Worm (Caenorhabditis elegans) whole organism, young adult: ENCODE data around the gene F28C6.9.

ENCODE experiments used
- C06A6.2 ChIP-seq: fragments of 200-800 bp; sonication (Bioruptor generic); conservative IDR thresholded peaks from 2 replicates; pipeline ENCODE4 v1.3.6; 2022; ENCODE audit warnings: missing genetic modification characterization, missing compliant biosample characterization
- F22D6.2 ChIP-seq: sonication (generic microtip); optimal IDR thresholded peaks from 2 replicates; lab custom pipeline; 2016; ENCODE audit warnings: mild to moderate bottlenecking, missing genetic modification characterization, missing compliant biosample characterization
- F23B12.7 ChIP-seq: sonication (generic microtip); optimal IDR thresholded peaks from 2 replicates; lab custom pipeline; 2017; ENCODE audit warnings: missing genetic modification characterization, mild to moderate bottlenecking, missing compliant biosample characterization, antibody characterized with exemption, moderate library complexity; ENCODE audit not compliant: insufficient read depth
- F37B4.10 ChIP-seq: fragments of 200-800 bp; sonication (Bioruptor generic); IDR thresholded peaks from 2 replicates; pipeline ENCODE4 v1.3.6; 2022; ENCODE audit warnings: missing genetic modification characterization, missing compliant biosample characterization
- F52B5.7 ChIP-seq: sonication (generic microtip); optimal IDR thresholded peaks from 2 replicates; lab custom pipeline; 2016; ENCODE audit warnings: mild to moderate bottlenecking, missing genetic modification characterization, missing compliant biosample characterization
- K11D2.4 ChIP-seq: fragments of 200-800 bp; sonication (Bioruptor generic); IDR thresholded peaks from 2 replicates; pipeline ENCODE4 v1.3.6; 2022; ENCODE audit warnings: missing genetic modification reagents, missing genetic modification characterization, missing compliant biosample characterization
- Y53F4B.3 ChIP-seq: fragments of 200-800 bp; sonication (Bioruptor generic); IDR thresholded peaks from 2 replicates; pipeline ENCODE4 v1.3.6; 2022; ENCODE audit warnings: missing genetic modification reagents, missing genetic modification characterization, missing compliant biosample characterization
- Y67H2A.10 ChIP-seq: fragments of 200-800 bp; sonication (Bioruptor generic); conservative IDR thresholded peaks from 2 replicates; pipeline ENCODE4 v1.3.6; 2022; ENCODE audit warnings: missing genetic modification reagents, missing genetic modification characterization, missing compliant biosample characterization
- akir-1 ChIP-seq: fragments of 200-800 bp; sonication (Bioruptor generic); optimal IDR thresholded peaks from 2 replicates; lab custom pipeline; 2018; ENCODE audit warnings: mild to moderate bottlenecking, missing genetic modification characterization, moderate library complexity, missing compliant biosample characterization
- ama-1 ChIP-seq, 3 experiments: fragments of 150-350 bp in 1 of 3; sonication (generic microtip) in 2 of 3; optimal IDR thresholded peaks; 2 replicates each; lab custom pipeline; 2014 to 2018; ENCODE audit warnings: missing biosample characterization in 2 of 3, missing genetic modification characterization in 2 of 3, missing genetic modification reagents in 2 of 3
- aptf-2 ChIP-seq: fragments of 200-800 bp; sonication (Bioruptor generic); conservative IDR thresholded peaks from 2 replicates; pipeline ENCODE4 v1.3.6; 2022; ENCODE audit warnings: missing genetic modification reagents, missing genetic modification characterization, missing compliant biosample characterization
- atf-7 ChIP-seq: sonication (generic microtip); optimal IDR thresholded peaks from 2 replicates; lab custom pipeline; 2017; ENCODE audit warnings: mild to moderate bottlenecking, missing genetic modification characterization, missing compliant biosample characterization
- attf-6 ChIP-seq: fragments of 200-800 bp; sonication (Bioruptor generic); IDR thresholded peaks from 2 replicates; pipeline ENCODE4 v1.3.6; 2022; ENCODE audit warnings: missing genetic modification reagents, missing genetic modification characterization, missing compliant biosample characterization
- cebp-1 ChIP-seq, 2 experiments: fragments of 200-800 bp in 1 of 2; sonication (Bioruptor generic) in 1 of 2; sonication (generic microtip) in 1 of 2; IDR thresholded peaks in 1 of 2; optimal IDR thresholded peaks in 1 of 2; 2 replicates each; pipeline versions ENCODE4 v1.3.6 to Lab custom; 2017 to 2022; ENCODE audit warnings: missing compliant biosample characterization in 2 of 2, missing genetic modification characterization in 2 of 2, mild to moderate bottlenecking in 1 of 2, missing genetic modification reagents in 1 of 2, moderate library complexity in 1 of 2
- ceh-27 ChIP-seq: fragments of 200-800 bp; sonication (Bioruptor generic); optimal IDR thresholded peaks from 2 replicates; lab custom pipeline; 2018; ENCODE audit warnings: mild to moderate bottlenecking, missing genetic modification characterization, moderate library complexity, missing compliant biosample characterization
- dox-1 ChIP-seq: fragments of 200-800 bp; sonication (Bioruptor generic); IDR thresholded peaks from 2 replicates; pipeline ENCODE4 v1.3.6; 2022; ENCODE audit warnings: missing genetic modification reagents, missing genetic modification characterization, missing compliant biosample characterization
- efl-1 ChIP-seq: fragments of 150-350 bp; optimal IDR thresholded peaks from 2 replicates; lab custom pipeline; 2014; ENCODE audit warnings: missing biosample characterization, missing genetic modification reagents, missing genetic modification characterization
- ekl-4 ChIP-seq: fragments of 200-800 bp; sonication (Bioruptor generic); IDR thresholded peaks from 2 replicates; pipeline ENCODE4 v1.3.6; 2022; ENCODE audit warnings: missing genetic modification reagents, missing genetic modification characterization, missing compliant biosample characterization
- hlh-12 ChIP-seq: sonication (generic microtip); optimal IDR thresholded peaks from 2 replicates; lab custom pipeline; 2016; ENCODE audit warnings: missing genetic modification characterization, missing compliant biosample characterization
- hlh-26 ChIP-seq: fragments of 200-800 bp; sonication (Bioruptor generic); conservative IDR thresholded peaks from 2 replicates; pipeline ENCODE4 v1.3.6; 2022; ENCODE audit warnings: missing genetic modification reagents, missing genetic modification characterization, missing compliant biosample characterization
- hmg-1.2 ChIP-seq: fragments of 200-800 bp; sonication (Bioruptor generic); IDR thresholded peaks from 2 replicates; pipeline ENCODE4 v1.3.6; 2022; ENCODE audit warnings: missing genetic modification reagents, missing genetic modification characterization, missing compliant biosample characterization
- lag-1 ChIP-seq: fragments of 200-800 bp; sonication (Bioruptor generic); IDR thresholded peaks from 2 replicates; pipeline ENCODE4 v1.3.6; 2022; ENCODE audit warnings: missing genetic modification reagents, missing genetic modification characterization, missing compliant biosample characterization
- lin-35 ChIP-seq, 3 experiments: fragments of 150-350 bp in 2 of 3; sonication (generic microtip) in 1 of 3; optimal IDR thresholded peaks; 2 replicates each; lab custom pipeline; 2014 to 2018; ENCODE audit warnings: missing biosample characterization in 3 of 3, missing genetic modification characterization in 3 of 3, missing genetic modification reagents in 3 of 3
- lsl-1 ChIP-seq: fragments of 200-800 bp; sonication (Bioruptor generic); optimal IDR thresholded peaks from 2 replicates; lab custom pipeline; 2018; ENCODE audit warnings: mild to moderate bottlenecking, missing genetic modification characterization, moderate library complexity, missing compliant biosample characterization
- madf-6 ChIP-seq: fragments of 200-800 bp; sonication (Bioruptor generic); IDR thresholded peaks from 2 replicates; pipeline ENCODE4 v1.3.6; 2022; ENCODE audit warnings: missing genetic modification reagents, missing genetic modification characterization, missing compliant biosample characterization
- madf-8 ChIP-seq: fragments of 200-800 bp; sonication (Bioruptor generic); conservative IDR thresholded peaks from 2 replicates; pipeline ENCODE4 v1.3.6; 2022; ENCODE audit warnings: missing genetic modification reagents, missing genetic modification characterization, missing compliant biosample characterization
- nfyb-1 ChIP-seq: fragments of 200-800 bp; sonication (Bioruptor generic); IDR thresholded peaks from 2 replicates; pipeline ENCODE4 v1.3.6; 2022; ENCODE audit warnings: missing genetic modification reagents, missing genetic modification characterization, missing compliant biosample characterization
- nhr-120 ChIP-seq: fragments of 200-800 bp; sonication (Bioruptor generic); IDR thresholded peaks from 2 replicates; pipeline ENCODE4 v1.3.6; 2022; ENCODE audit warnings: missing genetic modification characterization, missing compliant biosample characterization
- nhr-27 ChIP-seq: fragments of 200-800 bp; sonication (Bioruptor generic); optimal IDR thresholded peaks from 2 replicates; lab custom pipeline; 2018; ENCODE audit warnings: mild to moderate bottlenecking, missing genetic modification characterization, moderate library complexity, missing compliant biosample characterization
- nhr-80 ChIP-seq: sonication (generic microtip); optimal IDR thresholded peaks from 2 replicates; lab custom pipeline; 2016; ENCODE audit warnings: missing genetic modification characterization, missing compliant biosample characterization
- pha-4 ChIP-seq: fragments of 150-350 bp; sonication (generic microtip); optimal IDR thresholded peaks from 2 replicates; lab custom pipeline; 2014; ENCODE audit warnings: missing biosample characterization, missing genetic modification reagents, missing genetic modification characterization
- sdz-38 ChIP-seq: sonication (generic microtip); optimal IDR thresholded peaks from 2 replicates; lab custom pipeline; 2016; ENCODE audit warnings: missing genotype, missing genetic modification characterization, missing compliant biosample characterization
- somi-1 ChIP-seq: fragments of 200-800 bp; sonication (Bioruptor generic); optimal IDR thresholded peaks from 2 replicates; lab custom pipeline; 2018; ENCODE audit warnings: mild to moderate bottlenecking, missing genetic modification characterization, missing compliant biosample characterization
- zfh-2 ChIP-seq: fragments of 200-800 bp; sonication (Bioruptor generic); conservative IDR thresholded peaks from 2 replicates; pipeline ENCODE4 v1.3.6; 2022; ENCODE audit warnings: missing genetic modification reagents, missing genetic modification characterization, missing compliant biosample characterization
- ztf-25 ChIP-seq: fragments of 200-800 bp; sonication (Bioruptor generic); IDR thresholded peaks from 2 replicates; pipeline ENCODE4 v1.3.6; 2022; ENCODE audit warnings: missing genetic modification reagents, missing genetic modification characterization, missing compliant biosample characterization
- ztf-28 ChIP-seq: fragments of 200-800 bp; sonication (Bioruptor generic); IDR thresholded peaks from 2 replicates; pipeline ENCODE4 v1.3.6; 2022; ENCODE audit warnings: missing genetic modification reagents, missing genetic modification characterization, missing compliant biosample characterization
- ztf-3 ChIP-seq: fragments of 200-800 bp; sonication (Bioruptor generic); optimal IDR thresholded peaks from 2 replicates; lab custom pipeline; 2018; ENCODE audit warnings: mild to moderate bottlenecking, missing genetic modification characterization, missing compliant biosample characterization

Gene F28C6.9

ce11 chrII:8610085-8610484 is at the start of gene F28C6.9:
Gene F28C6.9 (minus strand): TSS chrII:8610185.
- TF ChIP-seq lag-1 (GFP tag; lab: Robert Waterston, UW) (no peak), lin-35 (GFP tag; optimal IDR thresholded peaks at IDR 0.05; lab: Kevin White, UChicago) (no peak), Y53F4B.3 (GFP tag; lab: Robert Waterston, UW) (no peak), nhr-80 (tag; lab: Kevin White, UChicago) (no peak), ztf-28 (GFP tag; lab: Robert Waterston, UW) (no peak), hlh-26 (GFP tag; lab: Robert Waterston, UW) (no peak), ztf-3 (GFP tag; lab: Kevin White, UChicago) (no peak), F37B4.10 (GFP tag; lab: Robert Waterston, UW) (no peak), F23B12.7 (tag; lab: Kevin White, UChicago) (no peak), akir-1 (GFP tag; lab: Kevin White, UChicago) (no peak), ztf-25 (GFP tag; lab: Robert Waterston, UW) (no peak), nhr-27 (tag; lab: Kevin White, UChicago) (no peak)

ce11 chrII:8658835-8659234 is 48.9 kb upstream of the F28C6.9 start, which contains the start of gene atg-10:
Gene atg-10 (plus strand): TSS chrII:8659135.
- TF ChIP-seq hlh-12 (tag; lab: Kevin White, UChicago) (no peak), dox-1 (no peak), F52B5.7 (no peak), ztf-3 (GFP tag; lab: Kevin White, UChicago) (no peak)

ce11 chrII:8650644-8651159 is 40.7 kb upstream of the F28C6.9 start, which contains the start of gene pyr-1:
Gene pyr-1 (plus strand): TSS chrII:8651109.
- TF ChIP-seq efl-1 (no peak), zfh-2 (GFP tag; lab: Robert Waterston, UW) (no peak), hmg-1.2 (GFP tag; lab: Robert Waterston, UW) (peak; percentile 62; the same call in 1 of the 2 replicates), atf-7 (tag; lab: Kevin White, UChicago) (no peak)

- TF ChIP-seq efl-1 (peak; percentile 67), madf-8 (GFP tag; lab: Robert Waterston, UW) (peak; percentile 57), madf-6 (GFP tag; lab: Robert Waterston, UW) (peak; percentile 71), lsl-1 (GFP tag; lab: Kevin White, UChicago) (peak; percentile 2), pha-4 (tag; lab: Kevin White, UChicago) (no peak), hmg-1.2 (GFP tag; lab: Robert Waterston, UW) (peak; percentile 20; the same call in 1 of the 2 replicates)
Observed at ce11 chrII:8648843-8649242, 38.9 kb upstream of the F28C6.9 start.

- TF ChIP-seq aptf-2 (GFP tag; lab: Robert Waterston, UW): no peak
- TF ChIP-seq Y67H2A.10: no peak
- no peak for TF ChIP-seq K11D2.4 (GFP tag; lab: Robert Waterston, UW)
- no peak for TF ChIP-seq attf-6 (GFP tag; lab: Robert Waterston, UW)
- no peak for TF ChIP-seq F22D6.2 (tag; lab: Kevin White, UChicago)
- no peak for TF ChIP-seq nfyb-1 (GFP tag; lab: Robert Waterston, UW)
- no peak for TF ChIP-seq cebp-1 (GFP tag; IDR thresholded peaks at IDR 0.05; lab: Robert Waterston, UW)
- TF ChIP-seq cebp-1 (tag; optimal IDR thresholded peaks at IDR 0.05; lab: Kevin White, UChicago): no peak
- no peak for TF ChIP-seq nhr-120 (GFP tag; lab: Robert Waterston, UW)
- TF ChIP-seq ekl-4 (GFP tag; lab: Robert Waterston, UW): no peak
- no peak for TF ChIP-seq lsl-1 (GFP tag; lab: Kevin White, UChicago)
- no peak for TF ChIP-seq lin-35 (GFP tag; optimal IDR thresholded peaks at IDR 0.05; lab: Kevin White, UChicago)
- TF ChIP-seq ceh-27 (GFP tag; lab: Kevin White, UChicago): no peak
- no peak for TF ChIP-seq F23B12.7 (tag; lab: Kevin White, UChicago)
- TF ChIP-seq somi-1 (GFP tag; lab: Kevin White, UChicago): no peak
- TF ChIP-seq ama-1 (optimal IDR thresholded peaks at IDR 0.05; lab: Kevin White, UChicago): no peak
- TF ChIP-seq ama-1 (GFP tag; optimal IDR thresholded peaks at IDR 0.05; lab: Kevin White, UChicago): no peak
- TF ChIP-seq sdz-38 (tag; lab: Kevin White, UChicago): no peak
- no peak for TF ChIP-seq hlh-26 (GFP tag; lab: Robert Waterston, UW)
- no peak for TF ChIP-seq C06A6.2 (GFP tag; lab: Robert Waterston, UW)
Observed at ce11 chrII:8646437-8646836, 36.5 kb upstream of the F28C6.9 start.
